Worm (Caenorhabditis elegans) whole organism, L4 larva: Measurements from ENCODE around the gene R10D12.8.

ENCODE experiments used
- R02D3.7 ChIP-seq: fragments of 150-350 bp; sonication (generic microtip); optimal IDR thresholded peaks from 3 replicates; lab custom pipeline; 2014; ENCODE audit warnings: missing biosample characterization, missing genetic modification characterization
- T20F7.1 ChIP-seq: fragments of 200-800 bp; sonication (Bioruptor generic); optimal IDR thresholded peaks from 2 replicates; lab custom pipeline; 2018; ENCODE audit warnings: mild to moderate bottlenecking, missing genetic modification characterization, missing compliant biosample characterization
- T26A8.4 ChIP-seq: fragments of 200-800 bp; sonication (Bioruptor generic); IDR thresholded peaks from 2 replicates; pipeline ENCODE4 v1.3.6; 2022; ENCODE audit warnings: missing genetic modification characterization, missing compliant biosample characterization
- Y48G9A.11 ChIP-seq: fragments of 200-800 bp; sonication (Bioruptor generic); IDR thresholded peaks from 2 replicates; pipeline ENCODE4 v1.3.6; 2022; ENCODE audit warnings: missing genetic modification reagents, missing genetic modification characterization, missing compliant biosample characterization
- Y5F2A.4 ChIP-seq: fragments of 200-800 bp; sonication (Bioruptor generic); optimal IDR thresholded peaks from 2 replicates; lab custom pipeline; 2018; ENCODE audit warnings: mild to moderate bottlenecking, missing genetic modification characterization, missing compliant biosample characterization
- ZK546.5 ChIP-seq, 2 experiments: sonication (generic microtip); optimal IDR thresholded peaks; 2 replicates each; lab custom pipeline; 2017; ENCODE audit warnings: missing biosample characterization in 2 of 2, missing genetic modification characterization in 2 of 2
- aha-1 ChIP-seq: fragments of 150-350 bp; peaks from one replicate; lab custom pipeline; 2014; ENCODE audit warnings: missing biosample characterization, missing genetic modification characterization
- ama-1 ChIP-seq: fragments of 150-350 bp; optimal IDR thresholded peaks from 2 replicates; lab custom pipeline; 2014; ENCODE audit warnings: inconsistent platforms, mixed read lengths
- attf-4 ChIP-seq: sonication (generic microtip); optimal IDR thresholded peaks from 3 replicates; lab custom pipeline; 2017; ENCODE audit warnings: missing biosample characterization, missing genetic modification characterization
- ceh-28 ChIP-seq: fragments of 150-350 bp; optimal IDR thresholded peaks from 2 replicates; lab custom pipeline; 2014; ENCODE audit warnings: missing biosample characterization, missing genetic modification reagents, missing genetic modification characterization
- ceh-32 ChIP-seq: sonication (generic microtip); optimal IDR thresholded peaks from 2 replicates; lab custom pipeline; 2016; ENCODE audit warnings: mild to moderate bottlenecking, missing genetic modification characterization, missing compliant biosample characterization; ENCODE audit not compliant: poor library complexity
- ceh-82 ChIP-seq: sonication (generic microtip); optimal IDR thresholded peaks from 2 replicates; lab custom pipeline; 2017; ENCODE audit warnings: missing biosample characterization, missing genetic modification characterization
- cey-2 ChIP-seq: sonication (generic microtip); optimal IDR thresholded peaks from 3 replicates; lab custom pipeline; 2017; ENCODE audit warnings: missing genetic modification characterization, mild to moderate bottlenecking, missing compliant biosample characterization, antibody characterized with exemption, borderline replicate concordance; ENCODE audit not compliant: insufficient read depth
- ctbp-1 ChIP-seq: fragments of 200-800 bp; sonication (Bioruptor generic); IDR thresholded peaks from 2 replicates; pipeline ENCODE4 v1.3.6; 2022; ENCODE audit warnings: missing genetic modification reagents, missing genetic modification characterization, missing compliant biosample characterization
- daf-16 ChIP-seq, 3 experiments: sonication (generic microtip); optimal IDR thresholded peaks; 2 replicates each; lab custom pipeline; 2016 to 2017; ENCODE audit warnings: missing genetic modification characterization in 3 of 3, missing genetic modification reagents in 3 of 3, mild to moderate bottlenecking in 2 of 3, missing compliant biosample characterization in 2 of 3, missing biosample characterization in 1 of 3, moderate library complexity in 1 of 3
- dmd-9 ChIP-seq: fragments of 200-800 bp; sonication (Bioruptor generic); IDR thresholded peaks from 2 replicates; pipeline ENCODE4 v1.3.6; 2022; ENCODE audit warnings: missing genetic modification reagents, missing genetic modification characterization, missing compliant biosample characterization
- egl-43 ChIP-seq: fragments of 200-800 bp; sonication (Bioruptor generic); IDR thresholded peaks from 2 replicates; pipeline ENCODE4 v1.3.6; 2022; ENCODE audit warnings: missing genetic modification reagents, missing genetic modification characterization, missing compliant biosample characterization
- fos-1 ChIP-seq: fragments of 150-350 bp; optimal IDR thresholded peaks from 2 replicates; lab custom pipeline; 2014; ENCODE audit warnings: missing biosample characterization, missing genetic modification characterization
- hif-1 ChIP-seq, 2 experiments: sonication (generic microtip); optimal IDR thresholded peaks; 2 replicates each; lab custom pipeline; 2016 to 2017; ENCODE audit warnings: missing compliant biosample characterization in 2 of 2, missing genetic modification characterization in 2 of 2, missing genetic modification reagents in 2 of 2, missing genotype in 2 of 2, mild to moderate bottlenecking in 1 of 2
- hlh-11 ChIP-seq: fragments of 200-800 bp; sonication (Bioruptor generic); optimal IDR thresholded peaks from 2 replicates; lab custom pipeline; 2018; ENCODE audit warnings: mild to moderate bottlenecking, missing genetic modification characterization, missing compliant biosample characterization
- lim-7 ChIP-seq: fragments of 200-800 bp; sonication (Bioruptor generic); IDR thresholded peaks from 2 replicates; pipeline ENCODE4 v1.3.6; 2022; ENCODE audit warnings: missing genetic modification characterization, missing compliant biosample characterization
- lin-1 ChIP-seq: fragments of 200-800 bp; sonication (Bioruptor generic); IDR thresholded peaks from 2 replicates; pipeline ENCODE4 v1.3.6; 2022; ENCODE audit warnings: missing genetic modification reagents, missing genetic modification characterization, missing compliant biosample characterization
- lin-13 ChIP-seq: fragments of 150-350 bp; optimal IDR thresholded peaks from 2 replicates; lab custom pipeline; 2014; ENCODE audit warnings: missing biosample characterization, missing genetic modification reagents, missing genetic modification characterization
- lin-39 ChIP-seq: fragments of 150-350 bp; optimal IDR thresholded peaks from 2 replicates; lab custom pipeline; 2014; ENCODE audit warnings: missing biosample characterization, missing genetic modification reagents, missing genetic modification characterization
- madf-9 ChIP-seq: fragments of 200-800 bp; sonication (Bioruptor generic); conservative IDR thresholded peaks from 2 replicates; pipeline ENCODE4 v1.3.6; 2022; ENCODE audit warnings: missing genetic modification reagents, missing genetic modification characterization, missing compliant biosample characterization
- mep-1 ChIP-seq: fragments of 150-350 bp; sonication (generic microtip); optimal IDR thresholded peaks from 3 replicates; lab custom pipeline; 2014; ENCODE audit warnings: missing biosample characterization, missing genetic modification characterization
- mes-2 ChIP-seq: sonication (generic microtip); optimal IDR thresholded peaks from 2 replicates; lab custom pipeline; 2016; ENCODE audit warnings: missing genotype, mild to moderate bottlenecking, missing genetic modification characterization, missing compliant biosample characterization; ENCODE audit not compliant: poor library complexity, severe bottlenecking
- mxl-2 ChIP-seq: fragments of 200-800 bp; sonication (Bioruptor generic); conservative IDR thresholded peaks from 2 replicates; pipeline ENCODE4 v1.3.6; 2022; ENCODE audit warnings: missing genetic modification reagents, missing genetic modification characterization, missing compliant biosample characterization
- mxl-3 ChIP-seq: fragments of 200-800 bp; sonication (Bioruptor generic); optimal IDR thresholded peaks from 2 replicates; lab custom pipeline; 2018; ENCODE audit warnings: mild to moderate bottlenecking, missing genetic modification characterization, missing compliant biosample characterization
- nhr-237 ChIP-seq: sonication (generic microtip); optimal IDR thresholded peaks from 2 replicates; lab custom pipeline; 2017; ENCODE audit warnings: missing biosample characterization, missing genetic modification characterization
- nhr-28 ChIP-seq: fragments of 150-350 bp; optimal IDR thresholded peaks from 2 replicates; lab custom pipeline; 2014; ENCODE audit warnings: missing biosample characterization, missing genetic modification characterization
- nhr-41 ChIP-seq: fragments of 200-800 bp; sonication (Bioruptor generic); IDR thresholded peaks from 2 replicates; pipeline ENCODE4 v1.3.6; 2022; ENCODE audit warnings: missing genetic modification reagents, missing genetic modification characterization, missing compliant biosample characterization
- nhr-42 ChIP-seq: fragments of 200-800 bp; sonication (Bioruptor generic); IDR thresholded peaks from 2 replicates; pipeline ENCODE4 v1.3.6; 2022; ENCODE audit warnings: missing genetic modification characterization, missing compliant biosample characterization
- pha-4 ChIP-seq, 2 experiments: fragments of 150-350 bp in 1 of 2; fragments of 200-800 bp in 1 of 2; sonication (Bioruptor generic) in 1 of 2; IDR thresholded peaks in 1 of 2; optimal IDR thresholded peaks in 1 of 2; 2 replicates each; pipeline versions ENCODE4 v1.3.6 to Lab custom; 2014 to 2022; ENCODE audit warnings: missing genetic modification characterization in 2 of 2, missing genetic modification reagents in 2 of 2, missing biosample characterization in 1 of 2, missing compliant biosample characterization in 1 of 2
- php-3 ChIP-seq: fragments of 200-800 bp; sonication (Bioruptor generic); IDR thresholded peaks from 2 replicates; pipeline ENCODE4 v1.3.6; 2022; ENCODE audit warnings: missing genetic modification reagents, missing genetic modification characterization, missing compliant biosample characterization
- sdz-12 ChIP-seq: fragments of 200-800 bp; sonication (Bioruptor generic); optimal IDR thresholded peaks from 2 replicates; lab custom pipeline; 2018; ENCODE audit warnings: mild to moderate bottlenecking, missing genetic modification characterization, missing compliant biosample characterization
- skn-1 ChIP-seq: fragments of 150-350 bp; optimal IDR thresholded peaks from 2 replicates; lab custom pipeline; 2014; ENCODE audit warnings: missing biosample characterization, missing genetic modification characterization
- snpc-1.2 ChIP-seq: fragments of 200-800 bp; sonication (Bioruptor generic); IDR thresholded peaks from 2 replicates; pipeline ENCODE4 v1.3.6; 2022; ENCODE audit warnings: missing genetic modification reagents, missing genetic modification characterization, missing compliant biosample characterization
- snpc-4 ChIP-seq: fragments of 150-350 bp; optimal IDR thresholded peaks from 2 replicates; lab custom pipeline; 2014; ENCODE audit warnings: missing biosample characterization, missing genetic modification characterization
- spr-3 ChIP-seq: fragments of 200-800 bp; sonication (Bioruptor generic); optimal IDR thresholded peaks from 2 replicates; lab custom pipeline; 2018; ENCODE audit warnings: mild to moderate bottlenecking, missing genetic modification characterization, missing compliant biosample characterization
- tag-97 ChIP-seq: fragments of 200-800 bp; sonication (Bioruptor generic); IDR thresholded peaks from 2 replicates; pipeline ENCODE4 v1.3.6; 2022; ENCODE audit warnings: missing genetic modification characterization, missing compliant biosample characterization
- tra-1 ChIP-seq: fragments of 200-800 bp; sonication (Bioruptor generic); IDR thresholded peaks from 2 replicates; pipeline ENCODE4 v1.3.6; 2022; ENCODE audit warnings: missing genetic modification reagents, missing genetic modification characterization, missing compliant biosample characterization
- unc-130 ChIP-seq: sonication (generic microtip); optimal IDR thresholded peaks from 2 replicates; lab custom pipeline; 2016; ENCODE audit warnings: missing genetic modification reagents, missing genetic modification characterization, missing compliant biosample characterization
- vab-7 ChIP-seq: fragments of 200-800 bp; sonication (Bioruptor generic); IDR thresholded peaks from 2 replicates; pipeline ENCODE4 v1.3.6; 2022; ENCODE audit warnings: missing genetic modification reagents, missing genetic modification characterization, missing compliant biosample characterization
- zag-1 ChIP-seq: fragments of 150-350 bp; optimal IDR thresholded peaks from 2 replicates; lab custom pipeline; 2014; ENCODE audit warnings: missing biosample characterization, missing genetic modification characterization
- zfp-2 ChIP-seq: sonication (generic microtip); optimal IDR thresholded peaks from 2 replicates; lab custom pipeline; 2016; ENCODE audit warnings: mild to moderate bottlenecking, missing genetic modification characterization, missing compliant biosample characterization
- zip-2 ChIP-seq: fragments of 150-350 bp; optimal IDR thresholded peaks from 2 replicates; lab custom pipeline; 2014; ENCODE audit warnings: missing biosample characterization, missing genetic modification characterization

Gene R10D12.8

DNA sequence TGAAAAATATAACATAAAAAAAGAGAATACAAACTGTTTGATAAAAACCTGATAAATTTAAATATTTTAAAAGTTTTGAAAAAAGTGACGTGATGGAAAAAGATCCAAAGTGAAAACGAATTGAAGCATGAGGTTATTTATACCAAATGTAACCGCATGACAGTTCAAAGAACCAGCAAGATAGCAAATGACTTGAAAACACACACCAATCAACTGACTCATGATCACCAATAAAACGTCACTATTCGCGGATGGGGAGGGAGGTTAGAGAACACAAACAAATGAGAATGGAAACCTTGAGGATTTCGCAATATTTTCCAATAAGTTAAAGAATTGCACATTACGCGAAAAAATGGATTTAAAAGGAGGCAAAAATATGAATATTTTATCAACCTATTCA lies 43.7 kb downstream of the R10D12.8 start, which contains the start of gene C06B3.7 (continued):
- no peak for TF ChIP-seq lin-39 (tag; lab: Kevin White, UChicago)
- no peak for TF ChIP-seq nhr-237 (tag; lab: Kevin White, UChicago)
- TF ChIP-seq attf-4 (tag; lab: Kevin White, UChicago) = no peak
- TF ChIP-seq pha-4 (GFP tag; IDR thresholded peaks at IDR 0.05; lab: Robert Waterston, UW) = peak; percentile 30; the same call in 1 of the 2 replicates
- peak; percentile 41 for TF ChIP-seq pha-4 (tag; optimal IDR thresholded peaks at IDR 0.05; lab: Kevin White, UChicago)
- TF ChIP-seq zip-2 (tag; lab: Kevin White, UChicago) = peak; percentile 83
- peak; percentile 47 for TF ChIP-seq mxl-3
- TF ChIP-seq ctbp-1 (GFP tag; lab: Robert Waterston, UW) = no peak
- TF ChIP-seq cey-2 = peak; percentile 65
- TF ChIP-seq lim-7 = no peak
- TF ChIP-seq nhr-42 = no peak
- TF ChIP-seq php-3 = peak; percentile 92
- TF ChIP-seq ceh-82 (tag; lab: Kevin White, UChicago) = no peak
- no peak for TF ChIP-seq skn-1 (tag; lab: Kevin White, UChicago)
- TF ChIP-seq mes-2 (tag; lab: Kevin White, UChicago) = no peak
- TF ChIP-seq zfp-2 = no peak
- TF ChIP-seq vab-7 (GFP tag; lab: Robert Waterston, UW) = no peak
- no peak for TF ChIP-seq nhr-41 (GFP tag; lab: Robert Waterston, UW)
- peak; percentile 62 for TF ChIP-seq lin-13 (GFP tag; lab: Kevin White, UChicago)
- no peak for TF ChIP-seq Y48G9A.11
- TF ChIP-seq madf-9 (GFP tag; lab: Robert Waterston, UW) = no peak
- no peak for TF ChIP-seq egl-43 (GFP tag; lab: Robert Waterston, UW)
- TF ChIP-seq aha-1 (tag; lab: Kevin White, UChicago) = peak; percentile 99
- no peak for TF ChIP-seq dmd-9 (GFP tag; lab: Robert Waterston, UW)
- no peak for TF ChIP-seq sdz-12 (GFP tag; lab: Kevin White, UChicago)
- TF ChIP-seq ZK546.5 (tag; optimal IDR thresholded peaks at IDR 0.05; lab: Kevin White, UChicago) = no peak
- TF ChIP-seq nhr-28 (tag; lab: Kevin White, UChicago) = peak; percentile 95
- TF ChIP-seq R02D3.7 (tag; lab: Kevin White, UChicago) = no peak
- peak; percentile 73 for TF ChIP-seq fos-1
- peak; percentile 96 for TF ChIP-seq hlh-11 (tag; lab: Kevin White, UChicago)
- no peak for TF ChIP-seq snpc-4 (tag; lab: Kevin White, UChicago)
- TF ChIP-seq mxl-2 (GFP tag; lab: Robert Waterston, UW) = no peak
- no peak for TF ChIP-seq zag-1 (tag; lab: Kevin White, UChicago)

DNA sequence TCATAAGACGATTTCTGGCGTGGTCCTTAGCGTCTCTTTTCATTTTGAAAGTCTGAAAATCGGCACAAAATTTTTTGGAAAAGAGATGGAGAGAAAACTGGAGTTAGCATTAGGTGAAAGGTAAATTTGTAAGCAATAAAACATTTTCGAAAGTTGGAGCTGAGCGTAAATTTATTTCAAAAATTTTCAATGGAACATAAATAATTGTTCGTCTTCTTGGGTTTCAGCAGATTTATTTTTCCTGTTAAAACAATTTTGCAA lies 44.2 kb downstream of the R10D12.8 start, which contains the start of gene C06B3.6:
Gene C06B3.6 (minus strand): TSS at position 52 of the 261 bp plus-strand sequence.
- TF ChIP-seq aha-1 (tag; lab: Kevin White, UChicago) = peak; percentile 95
- TF ChIP-seq ceh-32 (tag; lab: Kevin White, UChicago) = no peak
- 0 out of 2 replicates have a peak, but pooled peaks have one; percentile 6 for TF ChIP-seq madf-9 (GFP tag; lab: Robert Waterston, UW)
- peak; percentile 64 for TF ChIP-seq ama-1 (lab: Kevin White, UChicago)

- TF ChIP-seq snpc-1.2 (GFP tag; lab: Robert Waterston, UW) (0 out of 2 replicates have a peak, but pooled peaks have one; percentile 6), daf-16 (GFP tag; optimal IDR thresholded peaks at IDR 0.05; lab: Kevin White, UChicago) (no peak), daf-16 (tag; optimal IDR thresholded peaks at IDR 0.05; lab: Kevin White, UChicago) (peak; percentile 3), Y5F2A.4 (GFP tag; lab: Kevin White, UChicago) (no peak), unc-130 (GFP tag; lab: Kevin White, UChicago) (no peak), T20F7.1 (GFP tag; lab: Kevin White, UChicago) (peak; percentile 31), Y48G9A.11 (0 out of 2 replicates have a peak, but pooled peaks have one; percentile 24), tag-97 (GFP tag; lab: Robert Waterston, UW) (no peak), ceh-28 (tag; lab: Kevin White, UChicago) (no peak), lin-1 (GFP tag; lab: Robert Waterston, UW) (0 out of 2 replicates have a peak, but pooled peaks have one; percentile 6), spr-3 (GFP tag; lab: Kevin White, UChicago) (no peak), mep-1 (tag; lab: Kevin White, UChicago) (no peak), aha-1 (tag; lab: Kevin White, UChicago) (peak; percentile 72), hif-1 (tag; optimal IDR thresholded peaks at IDR 0.05; lab: Kevin White, UChicago) (peak in 1 of 2 experiments; percentile 18), nhr-42 (no peak), T26A8.4 (peak; percentile 7), tra-1 (GFP tag; lab: Robert Waterston, UW) (no peak)
Measured at ce11 chrV:13908120-13908915, 44.8 kb downstream of the R10D12.8 start.
